Fruit fly (Drosophila melanogaster) whole organism, pupa: ENCODE measurements around the gene Hipk.

Experiments
- CG13204 ChIP-seq: fragments of 200-800 bp; sonication (Bioruptor generic); optimal IDR thresholded peaks from 2 replicates; lab custom pipeline; 2018; ENCODE audit warnings: missing biosample characterization, mild to moderate bottlenecking, missing genetic modification characterization, moderate library complexity
- CG14655 ChIP-seq: fragments of 200-800 bp; sonication (Bioruptor generic); optimal IDR thresholded peaks from 3 replicates; lab custom pipeline; 2017; ENCODE audit warnings: mild to moderate bottlenecking, missing biosample characterization, missing genetic modification reagents, missing genetic modification characterization
- CG15710 ChIP-seq: fragments of 200-800 bp; sonication (Bioruptor generic); optimal IDR thresholded peaks from 2 replicates; lab custom pipeline; 2018; ENCODE audit warnings: missing biosample characterization, mild to moderate bottlenecking, missing genetic modification characterization, moderate library complexity
- CG8159 ChIP-seq: fragments of 200-800 bp; sonication (Bioruptor generic); optimal IDR thresholded peaks from 3 replicates; lab custom pipeline; 2018; ENCODE audit warnings: missing biosample characterization, mild to moderate bottlenecking, missing genetic modification characterization, moderate library complexity
- EcR ChIP-seq: fragments of 200-800 bp; sonication (Bioruptor generic); optimal IDR thresholded peaks from 3 replicates; lab custom pipeline; 2019; ENCODE audit warnings: missing biosample characterization, missing genetic modification characterization, mild to moderate bottlenecking, moderate library complexity, missing genetic modification reagents
- Ets98B ChIP-seq: fragments of 200-800 bp; sonication (Bioruptor generic); IDR thresholded peaks from 2 replicates; pipeline ENCODE4 v1.3.6; 2022; ENCODE audit warnings: missing biosample characterization, missing genetic modification characterization
- Pif1B ChIP-seq: fragments of 200-800 bp; sonication (Bioruptor generic); optimal IDR thresholded peaks from 3 replicates; lab custom pipeline; 2016; ENCODE audit warnings: missing biosample characterization, missing genetic modification characterization

DNA sequence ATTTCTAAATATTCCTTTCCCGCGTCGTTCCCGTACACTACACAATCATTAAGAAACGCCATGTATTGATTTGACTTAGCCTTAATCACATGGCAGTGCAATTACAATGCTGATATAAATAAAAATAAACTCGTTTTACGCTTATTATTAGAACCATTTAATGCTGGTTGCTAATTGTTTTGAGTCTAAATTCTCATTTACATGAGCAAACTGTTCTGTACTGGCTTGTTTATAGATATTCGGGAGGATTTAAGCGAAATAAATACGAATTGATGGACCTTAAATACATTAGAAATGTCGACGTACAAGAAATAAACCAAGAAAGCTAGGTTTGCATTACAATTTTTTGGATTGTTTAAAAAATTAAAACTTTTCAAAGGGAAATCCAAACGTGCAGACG, 84.5 kb downstream of the Hipk start:
- TF ChIP-seq EcR (no peak), CG13204 (GFP tag; lab: Kevin White, UChicago) (no peak), CG8159 (tag; lab: Kevin White, UChicago) (no peak), Ets98B (GFP tag; lab: Robert Waterston, UW) (no peak), CG15710 (no peak), CG14655 (GFP tag; lab: Kevin White, UChicago) (no peak), Pif1B (GFP tag; lab: Kevin White, UChicago) (no peak)
